3 worm cellular contexts compared by ENCODE assay signal in genomic region chrII:8747246-8747938, ce11.
A peak's percentile ranks its signal among the peaks of the same experiment; 100 is the strongest.
TF ChIP-seq lines count a peak whose summit lies in the region.

No protein-coding gene starts in this region.

TF ChIP-seq in whole organism, L1 larva, 84 proteins besides CTCF, POLR2A, EP300 and RAD21 (continued from another document and continues in another):
- TF ChIP-seq elt-2 (tag; optimal IDR thresholded peaks at IDR 0.05; lab: Kevin White, UChicago) (no peak), fkh-4 (tag; optimal IDR thresholded peaks at IDR 0.05; lab: Kevin White, UChicago; ENCODE audit: borderline replicate concordance) (no peak), unc-62 (GFP tag; optimal IDR thresholded peaks at IDR 0.05; lab: Kevin White, UChicago) (no peak), alr-1 (tag; optimal IDR thresholded peaks at IDR 0.05; lab: Kevin White, UChicago; ENCODE audit: borderline replicate concordance) (no peak), hlh-4 (tag; optimal IDR thresholded peaks at IDR 0.05; lab: Kevin White, UChicago) (no peak), sup-37 (GFP tag; optimal IDR thresholded peaks at IDR 0.05; lab: Kevin White, UChicago) (no peak), egl-27 (tag; optimal IDR thresholded peaks at IDR 0.05; lab: Kevin White, UChicago) (no peak), sox-4 (tag; optimal IDR thresholded peaks at IDR 0.05; lab: Kevin White, UChicago) (no peak), unc-30 (tag; optimal IDR thresholded peaks at IDR 0.05; lab: Kevin White, UChicago) (no peak), lin-13 (GFP tag; optimal IDR thresholded peaks at IDR 0.05; lab: Kevin White, UChicago) (peak; percentile 39), blmp-1 (tag; optimal IDR thresholded peaks at IDR 0.05; lab: Kevin White, UChicago) (no peak), nhr-237 (tag; optimal IDR thresholded peaks at IDR 0.05; lab: Kevin White, UChicago) (no peak), zip-4 (GFP tag; optimal IDR thresholded peaks at IDR 0.05; lab: Kevin White, UChicago) (no peak), dsc-1 (tag; optimal IDR thresholded peaks at IDR 0.05; lab: Kevin White, UChicago) (peak; percentile 2), irx-1 (tag; optimal IDR thresholded peaks at IDR 0.05; lab: Kevin White, UChicago) (no peak), nhr-20 (tag; optimal IDR thresholded peaks at IDR 0.05; lab: Kevin White, UChicago) (peak; percentile 44), lsy-2 (tag; optimal IDR thresholded peaks at IDR 0.05; lab: Kevin White, UChicago) (peak in 1 of 2 experiments; percentile 46), hlh-17 (GFP tag; optimal IDR thresholded peaks at IDR 0.05; lab: Kevin White, UChicago; ENCODE audit: borderline replicate concordance) (no peak), xbp-1 (tag; optimal IDR thresholded peaks at IDR 0.05; lab: Kevin White, UChicago) (no peak), lin-35 (GFP tag; optimal IDR thresholded peaks at IDR 0.05; lab: Kevin White, UChicago) (peak in 1 of 2 experiments; percentile 65), mef-2 (tag; optimal IDR thresholded peaks at IDR 0.05; lab: Kevin White, UChicago) (no peak), jun-1 (tag; optimal IDR thresholded peaks at IDR 0.05; lab: Kevin White, UChicago) (no peak), fkh-8 (tag; optimal IDR thresholded peaks at IDR 0.05; lab: Kevin White, UChicago) (no peak), unc-98 (GFP tag; IDR thresholded peaks at IDR 0.05; lab: Robert Waterston, UW) (no peak), rnt-1 (tag; optimal IDR thresholded peaks at IDR 0.05; lab: Kevin White, UChicago) (peak; percentile 23), C34B4.2 (tag; optimal IDR thresholded peaks at IDR 0.05; lab: Kevin White, UChicago) (no peak), ceh-90 (tag; optimal IDR thresholded peaks at IDR 0.05; lab: Kevin White, UChicago) (no peak), C16A3.4 (tag; optimal IDR thresholded peaks at IDR 0.05; lab: Kevin White, UChicago) (peak; percentile 33), pax-3 (tag; optimal IDR thresholded peaks at IDR 0.05; lab: Kevin White, UChicago) (peak; percentile 42), ceh-88 (GFP tag; IDR thresholded peaks at IDR 0.05; lab: Robert Waterston, UW) (no peak; the same call in 1 of the 2 replicates), skn-1 (tag; optimal IDR thresholded peaks at IDR 0.05; lab: Kevin White, UChicago) (no peak), ztf-11 (tag; optimal IDR thresholded peaks at IDR 0.05; lab: Kevin White, UChicago) (peak in 1 of 2 experiments; percentile 34), nhr-11 (tag; optimal IDR thresholded peaks at IDR 0.05; lab: Kevin White, UChicago) (no peak), nhr-85 (tag; lab: Kevin White, UChicago) (peak; percentile 55), ceh-82 (tag; optimal IDR thresholded peaks at IDR 0.05; lab: Kevin White, UChicago) (no peak), tbx-2 (tag; optimal IDR thresholded peaks at IDR 0.05; lab: Kevin White, UChicago) (peak; percentile 41), nhr-28 (tag; optimal IDR thresholded peaks at IDR 0.05; lab: Kevin White, UChicago) (no peak), hpl-2 (GFP tag; optimal IDR thresholded peaks at IDR 0.05; lab: Kevin White, UChicago) (peak; percentile 23), ceh-8 (GFP tag; optimal IDR thresholded peaks at IDR 0.05; lab: Kevin White, UChicago) (no peak), nhr-84 (tag; optimal IDR thresholded peaks at IDR 0.05; lab: Kevin White, UChicago) (no peak), ztf-4 (tag; optimal IDR thresholded peaks at IDR 0.05; lab: Kevin White, UChicago) (peak; percentile 67), fkh-10 (GFP tag; optimal IDR thresholded peaks at IDR 0.05; lab: Kevin White, UChicago) (no peak), elt-3 (tag; optimal IDR thresholded peaks at IDR 0.05; lab: Kevin White, UChicago) (peak in 3 of 6 experiments; percentile 19 to 74 (median 38)), lin-15B (tag; optimal IDR thresholded peaks at IDR 0.05; lab: Kevin White, UChicago) (no peak), nhr-12 (tag; optimal IDR thresholded peaks at IDR 0.05; lab: Kevin White, UChicago) (no peak)

TF ChIP-seq in whole organism, L3 larva, 47 proteins besides CTCF, POLR2A, EP300 and RAD21 (continued from another document):
- TF ChIP-seq elt-1 (tag; optimal IDR thresholded peaks at IDR 0.05; lab: Kevin White, UChicago) (no peak), egl-5 (tag; optimal IDR thresholded peaks at IDR 0.05; lab: Kevin White, UChicago) (no peak), fkh-10 (GFP tag; optimal IDR thresholded peaks at IDR 0.05; lab: Kevin White, UChicago) (no peak), pha-4 (tag; optimal IDR thresholded peaks at IDR 0.05; lab: Kevin White, UChicago) (no peak), nhr-25 (tag; optimal IDR thresholded peaks at IDR 0.05; lab: Kevin White, UChicago) (peak; percentile 92), lsy-12 (tag; optimal IDR thresholded peaks at IDR 0.05; lab: Kevin White, UChicago) (peak; percentile 55), egl-27 (tag; optimal IDR thresholded peaks at IDR 0.05; lab: Kevin White, UChicago) (no peak), nhr-67 (tag; optimal IDR thresholded peaks at IDR 0.05; lab: Kevin White, UChicago) (no peak), nhr-28 (tag; optimal IDR thresholded peaks at IDR 0.05; lab: Kevin White, UChicago) (no peak), fos-1 (tag; optimal IDR thresholded peaks at IDR 0.05; lab: Kevin White, UChicago) (no peak), unc-39 (tag; optimal IDR thresholded peaks at IDR 0.05; lab: Kevin White, UChicago) (no peak), nhr-12 (tag; optimal IDR thresholded peaks at IDR 0.05; lab: Kevin White, UChicago) (no peak), nhr-11 (tag; optimal IDR thresholded peaks at IDR 0.05; lab: Kevin White, UChicago) (no peak), zag-1 (tag; optimal IDR thresholded peaks at IDR 0.05; lab: Kevin White, UChicago) (no peak), snpc-4 (tag; optimal IDR thresholded peaks at IDR 0.05; lab: Kevin White, UChicago) (no peak), mml-1 (tag; optimal IDR thresholded peaks at IDR 0.05; lab: Kevin White, UChicago) (no peak), sea-2 (GFP tag; optimal IDR thresholded peaks at IDR 0.05; lab: Kevin White, UChicago) (no peak), hmg-11 (tag; optimal IDR thresholded peaks at IDR 0.05; lab: Kevin White, UChicago) (peak; percentile 21), ceh-82 (tag; optimal IDR thresholded peaks at IDR 0.05; lab: Kevin White, UChicago) (no peak), elt-2 (tag; optimal IDR thresholded peaks at IDR 0.05; lab: Kevin White, UChicago) (peak; percentile 60), lin-39 (tag; optimal IDR thresholded peaks at IDR 0.05; lab: Kevin White, UChicago) (peak; percentile 52), ztf-11 (tag; optimal IDR thresholded peaks at IDR 0.05; lab: Kevin White, UChicago) (no peak), skn-1 (tag; optimal IDR thresholded peaks at IDR 0.05; lab: Kevin White, UChicago) (no peak), ZK546.5 (tag; optimal IDR thresholded peaks at IDR 0.05; lab: Kevin White, UChicago) (no peak), lin-15B (tag; optimal IDR thresholded peaks at IDR 0.05; lab: Kevin White, UChicago) (no peak), tbx-2 (tag; optimal IDR thresholded peaks at IDR 0.05; lab: Kevin White, UChicago) (peak; percentile 70), ama-1 (optimal IDR thresholded peaks at IDR 0.05; lab: Kevin White, UChicago) (peak; percentile 99), R02D3.7 (tag; optimal IDR thresholded peaks at IDR 0.05; lab: Kevin White, UChicago) (peak; percentile 30)

TF ChIP-seq in whole organism, young adult, 124 proteins besides CTCF, POLR2A, EP300 and RAD21 (continued from another document and continues in another):
- TF ChIP-seq attf-5 (GFP tag; optimal IDR thresholded peaks at IDR 0.05; lab: Kevin White, UChicago) (peak; percentile 70), nhr-27 (tag; optimal IDR thresholded peaks at IDR 0.05; lab: Kevin White, UChicago) (peak; percentile 54), snpc-1.1 (tag; optimal IDR thresholded peaks at IDR 0.05; lab: Kevin White, UChicago; ENCODE audit: insufficient read depth) (no peak), lin-40 (tag; optimal IDR thresholded peaks at IDR 0.05; lab: Kevin White, UChicago) (peak; percentile 68), aptf-2 (GFP tag; conservative IDR thresholded peaks at IDR 0.05; lab: Robert Waterston, UW) (peak; percentile 59; the same call in 1 of the 2 replicates), ztf-18 (tag; optimal IDR thresholded peaks at IDR 0.05; lab: Kevin White, UChicago) (peak; percentile 7), F57A8.1 (GFP tag; optimal IDR thresholded peaks at IDR 0.05; lab: Kevin White, UChicago) (no peak), D2030.7 (GFP tag; IDR thresholded peaks at IDR 0.05; lab: Robert Waterston, UW) (no peak), nfyb-1 (GFP tag; IDR thresholded peaks at IDR 0.05; lab: Robert Waterston, UW) (peak; percentile 78), ztf-22 (GFP tag; optimal IDR thresholded peaks at IDR 0.05; lab: Kevin White, UChicago) (peak; percentile 62), athp-1 (tag; optimal IDR thresholded peaks at IDR 0.05; lab: Kevin White, UChicago) (no peak), T07F8.4 (tag; optimal IDR thresholded peaks at IDR 0.05; lab: Kevin White, UChicago) (peak; percentile 6), F52B5.7 (tag; optimal IDR thresholded peaks at IDR 0.05; lab: Kevin White, UChicago) (peak; percentile 85), hlh-26 (GFP tag; conservative IDR thresholded peaks at IDR 0.05; lab: Robert Waterston, UW) (0 out of 2 replicates have a peak, but pooled peaks have one; percentile 18), tbx-9 (tag; optimal IDR thresholded peaks at IDR 0.05; lab: Kevin White, UChicago; ENCODE audit: borderline replicate concordance) (no peak), F49E8.2 (tag; optimal IDR thresholded peaks at IDR 0.05; lab: Kevin White, UChicago; ENCODE audit: insufficient read depth) (no peak), B0261.1 (tag; optimal IDR thresholded peaks at IDR 0.05; lab: Kevin White, UChicago) (no peak), xnd-1 (tag; optimal IDR thresholded peaks at IDR 0.05; lab: Kevin White, UChicago) (no peak), C17E4.6 (GFP tag; IDR thresholded peaks at IDR 0.05; lab: Robert Waterston, UW) (no peak), tbp1 (GFP tag; optimal IDR thresholded peaks at IDR 0.05; lab: Kevin White, UChicago) (peak; percentile 54), nhr-80 (tag; optimal IDR thresholded peaks at IDR 0.05; lab: Kevin White, UChicago) (peak; percentile 59), unc-62 (GFP tag; optimal IDR thresholded peaks at IDR 0.05; lab: Kevin White, UChicago) (no peak), madf-6 (GFP tag; IDR thresholded peaks at IDR 0.05; lab: Robert Waterston, UW) (peak; percentile 32; the same call in 1 of the 2 replicates), B0019.2 (GFP tag; conservative IDR thresholded peaks at IDR 0.05; lab: Robert Waterston, UW) (no peak), aptf-3 (GFP tag; IDR thresholded peaks at IDR 0.05; lab: Robert Waterston, UW) (peak; percentile 63), snpc-1.3 (tag; optimal IDR thresholded peaks at IDR 0.05; lab: Kevin White, UChicago; ENCODE audit: insufficient read depth) (peak; percentile 55), ekl-4 (GFP tag; IDR thresholded peaks at IDR 0.05; lab: Robert Waterston, UW) (no peak; the same call in 1 of the 2 replicates), ets-4 (GFP tag; optimal IDR thresholded peaks at IDR 0.05; lab: Kevin White, UChicago) (no peak), lsl-1 (GFP tag; optimal IDR thresholded peaks at IDR 0.05; lab: Kevin White, UChicago) (no peak), rpc-1 (optimal IDR thresholded peaks at IDR 0.05; lab: Kevin White, UChicago) (no peak), rpc-1 (tag; optimal IDR thresholded peaks at IDR 0.05; lab: Kevin White, UChicago) (no peak), sptf-2 (GFP tag; optimal IDR thresholded peaks at IDR 0.05; lab: Kevin White, UChicago) (no peak), attf-6 (GFP tag; IDR thresholded peaks at IDR 0.05; lab: Robert Waterston, UW) (no peak), ceh-40 (GFP tag; IDR thresholded peaks at IDR 0.05; lab: Robert Waterston, UW) (peak; percentile 55; the same call in 1 of the 2 replicates), repo-1 (tag; optimal IDR thresholded peaks at IDR 0.05; lab: Kevin White, UChicago) (peak; percentile 98), dpl-1 (GFP tag; optimal IDR thresholded peaks at IDR 0.05; lab: Kevin White, UChicago) (peak; percentile 5), Y56A3A.18 (GFP tag; IDR thresholded peaks at IDR 0.05; lab: Robert Waterston, UW) (peak; percentile 86; the same call in 1 of the 2 replicates), mes-4 (tag; optimal IDR thresholded peaks at IDR 0.05; lab: Kevin White, UChicago) (no peak), mxl-1 (tag; optimal IDR thresholded peaks at IDR 0.05; lab: Kevin White, UChicago) (peak; percentile 63), ceh-58 (GFP tag; IDR thresholded peaks at IDR 0.05; lab: Robert Waterston, UW) (peak; percentile 36; the same call in 1 of the 2 replicates), atf-7 (tag; optimal IDR thresholded peaks at IDR 0.05; lab: Kevin White, UChicago) (peak; percentile 2), hsf-1 (GFP tag; IDR thresholded peaks at IDR 0.05; lab: Robert Waterston, UW) (no peak), mel-28 (tag; optimal IDR thresholded peaks at IDR 0.05; lab: Kevin White, UChicago; ENCODE audit: borderline replicate concordance) (peak; percentile 12), F55B11.4 (tag; optimal IDR thresholded peaks at IDR 0.05; lab: Kevin White, UChicago; ENCODE audit: borderline replicate concordance, insufficient read depth) (no peak), ceh-100 (GFP tag; IDR thresholded peaks at IDR 0.05; lab: Robert Waterston, UW) (peak; percentile 20; the same call in 1 of the 2 replicates), B0336.3 (GFP tag; IDR thresholded peaks at IDR 0.05; lab: Robert Waterston, UW) (peak; percentile 88), nfya-1 (tag; optimal IDR thresholded peaks at IDR 0.05; lab: Kevin White, UChicago; ENCODE audit: borderline replicate concordance, insufficient read depth) (no peak), sdz-38 (tag; optimal IDR thresholded peaks at IDR 0.05; lab: Kevin White, UChicago) (no peak), hmg-1.2 (GFP tag; IDR thresholded peaks at IDR 0.05; lab: Robert Waterston, UW) (peak; percentile 4; the same call in 1 of the 2 replicates), madf-8 (GFP tag; conservative IDR thresholded peaks at IDR 0.05; lab: Robert Waterston, UW) (no peak), ama-1 (optimal IDR thresholded peaks at IDR 0.05; lab: Kevin White, UChicago) (peak; percentile 96), ama-1 (GFP tag; optimal IDR thresholded peaks at IDR 0.05; lab: Kevin White, UChicago) (no peak), F57C9.4 (tag; optimal IDR thresholded peaks at IDR 0.05; lab: Kevin White, UChicago) (no peak), zfh-2 (GFP tag; conservative IDR thresholded peaks at IDR 0.05; lab: Robert Waterston, UW) (peak; percentile 70), Y53G8AR.9 (GFP tag; conservative IDR thresholded peaks at IDR 0.05; lab: Robert Waterston, UW) (peak; percentile 93), Y67H2A.10 (GFP tag; conservative IDR thresholded peaks at IDR 0.05; lab: Robert Waterston, UW) (no peak), let-607 (tag; optimal IDR thresholded peaks at IDR 0.05; lab: Kevin White, UChicago) (peak; percentile 39 to 41), ztf-3 (GFP tag; optimal IDR thresholded peaks at IDR 0.05; lab: Kevin White, UChicago) (peak; percentile 77), ceh-91 (GFP tag; IDR thresholded peaks at IDR 0.05; lab: Robert Waterston, UW) (no peak), madf-10 (tag; optimal IDR thresholded peaks at IDR 0.05; lab: Kevin White, UChicago) (peak; percentile 60), ceh-79 (tag; optimal IDR thresholded peaks at IDR 0.05; lab: Kevin White, UChicago) (peak; percentile 69), let-526 (GFP tag; IDR thresholded peaks at IDR 0.05; lab: Robert Waterston, UW) (peak; percentile 51), cebp-2 (GFP tag; IDR thresholded peaks at IDR 0.05; lab: Robert Waterston, UW) (0 out of 2 replicates have a peak, but pooled peaks have one; percentile 23), pbrm-1 (GFP tag; IDR thresholded peaks at IDR 0.05; lab: Robert Waterston, UW) (peak; percentile 66; the same call in 1 of the 2 replicates), ztf-28 (GFP tag; IDR thresholded peaks at IDR 0.05; lab: Robert Waterston, UW) (no peak), nhr-90 (tag; optimal IDR thresholded peaks at IDR 0.05; lab: Kevin White, UChicago) (peak; percentile 88), Y53F4B.3 (GFP tag; IDR thresholded peaks at IDR 0.05; lab: Robert Waterston, UW) (0 out of 2 replicates have a peak, but pooled peaks have one; percentile 25), ZK185.1 (tag; optimal IDR thresholded peaks at IDR 0.05; lab: Kevin White, UChicago; ENCODE audit: poor library complexity, severe bottlenecking) (peak; percentile 4), nhr-179 (tag; optimal IDR thresholded peaks at IDR 0.05; lab: Kevin White, UChicago) (no peak)
